Worm (Caenorhabditis elegans) whole organism, mixed stage, embryonic: Measurements from ENCODE around the gene nkb-3.

Source experiments
- mep-1 ChIP-seq: fragments of 150-350 bp; optimal IDR thresholded peaks from 2 replicates; lab custom pipeline; 2017; ENCODE audit warnings: missing biosample characterization, missing genetic modification reagents, missing genetic modification characterization, inconsistent platforms
- unc-62 ChIP-seq: fragments of 150-350 bp; optimal IDR thresholded peaks from 2 replicates; lab custom pipeline; 2014; ENCODE audit warnings: missing biosample characterization, missing genetic modification reagents, missing genetic modification characterization

DNA sequence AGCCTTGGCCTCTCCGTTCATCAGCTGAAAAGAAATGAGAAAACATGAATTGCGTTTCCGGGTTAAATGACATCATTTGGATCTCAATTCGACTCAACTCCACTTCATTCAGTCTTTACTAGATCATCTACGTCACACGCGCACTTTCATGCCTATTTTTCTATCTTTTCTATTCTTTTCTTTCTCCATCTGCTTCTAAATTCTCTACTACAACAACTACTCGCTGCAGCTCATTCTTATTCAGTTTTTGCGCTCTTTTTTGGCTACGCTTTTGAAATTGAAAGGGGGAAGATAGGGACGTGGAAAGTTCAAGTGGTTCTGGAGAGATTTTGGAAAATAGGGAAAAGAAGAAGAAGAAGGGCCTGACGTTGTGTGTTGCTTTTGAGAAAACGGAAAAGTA lies 1.8 kb downstream of the nkb-3 start:
- TF ChIP-seq mep-1 (no peak), unc-62 (GFP tag; lab: Kevin White, UChicago) (no peak)
